Fruit fly (Drosophila melanogaster): ENCODE results near the gene CG13064.

The CG13064 gene

DNA sequence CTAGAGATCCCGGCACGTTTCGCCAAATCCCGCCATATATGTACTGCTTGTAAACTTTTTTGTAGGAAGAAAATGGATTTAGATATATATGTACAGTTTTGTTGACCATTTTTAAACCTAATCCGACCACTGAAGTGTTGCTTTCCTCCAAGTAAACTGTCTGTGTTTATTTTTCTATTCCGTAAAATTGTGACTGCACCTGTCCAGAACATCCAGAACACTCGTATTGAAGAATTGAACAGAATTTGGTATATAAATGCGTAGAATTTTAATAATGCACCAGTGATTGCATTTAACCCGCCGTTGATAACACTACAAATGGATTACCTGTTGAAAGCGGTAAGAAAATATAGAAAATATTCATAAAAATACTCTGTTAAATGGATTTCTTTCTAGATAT is 23.8 kb downstream of the CG13064 start, which contains the start of gene CG43249:
Gene CG43249, plus strand, starts transcription at position 301 of the 400 bp plus-strand sequence.
- TF ChIP-seq CTCF (optimal IDR thresholded peaks at IDR 0.05) (no peak), CG8478 (optimal IDR thresholded peaks at IDR 0.05) (no peak)

DNA sequence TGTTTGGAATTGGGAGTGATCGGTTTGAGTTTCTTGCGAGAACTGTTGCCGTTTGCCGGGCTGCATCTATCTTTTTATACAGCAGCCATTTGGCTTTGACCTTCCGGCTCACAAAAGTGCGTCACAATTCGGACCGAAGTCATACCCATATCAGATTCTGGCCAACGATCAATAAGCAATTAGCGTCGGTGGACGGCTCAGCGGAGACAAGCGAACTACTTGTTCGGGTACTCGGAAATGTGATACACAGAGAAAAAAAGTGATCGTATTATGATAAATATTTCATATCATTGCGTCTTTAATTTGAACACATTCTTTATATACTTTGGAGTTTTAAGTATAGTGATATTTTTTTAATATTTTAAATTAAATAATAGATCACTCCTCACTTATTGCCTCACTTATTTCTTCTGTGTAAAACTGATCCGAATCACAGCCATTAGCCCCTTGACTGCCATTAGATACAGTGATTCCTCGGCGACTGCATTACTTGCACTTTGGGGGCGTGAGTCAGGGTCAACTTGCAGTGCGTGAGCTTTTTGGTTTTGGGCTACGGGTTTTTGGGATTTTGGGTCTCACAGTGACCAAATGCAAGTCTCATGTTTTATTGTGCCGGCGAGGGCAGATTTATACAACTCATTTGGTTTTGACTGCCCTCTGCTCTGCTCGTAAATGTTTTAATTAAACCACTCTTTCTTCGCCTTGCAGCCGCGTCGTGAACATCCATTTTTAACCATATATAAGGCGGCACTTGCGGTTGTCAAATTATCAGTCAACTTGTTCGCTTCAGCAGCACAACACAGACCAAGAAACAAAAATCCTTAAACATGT is 25.8 kb downstream of the CG13064 start, which contains the start of the genes CG13043 and CG13063:
Gene CG13043, minus strand, starts transcription at position 51 of the 831 bp plus-strand sequence.
Gene CG13063, plus strand, starts transcription at position 781 of the 831 bp plus-strand sequence.
- TF ChIP-seq CTCF (optimal IDR thresholded peaks at IDR 0.05) = no peak
- no peak for TF ChIP-seq CG8478 (optimal IDR thresholded peaks at IDR 0.05)

DNA sequence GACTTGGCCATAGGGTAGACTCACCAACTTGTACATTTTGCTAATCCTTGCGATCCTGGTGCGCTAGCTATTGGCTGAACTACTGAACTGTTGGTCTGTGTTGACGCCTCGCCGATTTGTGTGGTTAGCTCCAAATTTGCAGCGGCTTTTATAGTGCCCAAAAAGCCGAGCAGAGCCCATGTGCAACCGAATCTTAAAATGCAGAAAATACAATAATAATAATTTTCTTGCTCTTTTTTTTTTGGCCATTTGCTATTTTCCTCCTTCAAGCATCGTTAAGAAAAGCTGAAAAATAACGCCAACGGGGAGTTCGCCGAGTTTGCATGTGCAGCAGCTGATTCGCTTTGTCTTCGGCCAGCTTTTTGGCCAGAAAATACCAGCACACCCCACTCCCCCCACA is 28.2 kb downstream of the CG13064 start, which contains the start of gene CG13042:
Gene CG13042, minus strand, starts transcription at position 101 of the 400 bp plus-strand sequence.
- no peak for TF ChIP-seq CTCF (optimal IDR thresholded peaks at IDR 0.05)
- no peak for TF ChIP-seq CG8478 (optimal IDR thresholded peaks at IDR 0.05)

DNA sequence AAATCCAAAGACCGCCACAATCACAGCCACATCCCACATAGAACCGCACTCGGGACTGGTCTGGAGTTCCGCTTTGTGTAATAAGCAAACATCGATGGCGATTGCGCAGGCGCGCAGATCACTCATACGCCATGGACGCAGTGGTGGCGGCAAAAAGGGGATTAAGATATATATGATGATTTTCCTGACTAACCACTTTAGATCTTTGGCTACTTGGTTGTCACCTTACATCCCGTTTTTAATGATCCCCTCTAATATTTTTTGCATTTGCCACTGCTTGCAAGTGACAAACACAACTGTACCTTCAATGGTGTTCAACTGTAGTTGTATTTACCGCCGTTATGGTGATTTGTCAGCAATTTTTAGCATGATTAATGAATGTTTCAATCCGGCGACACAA is 29.8 kb downstream of the CG13064 start:
- no peak for TF ChIP-seq CTCF (optimal IDR thresholded peaks at IDR 0.05)
- no peak for TF ChIP-seq CG8478 (optimal IDR thresholded peaks at IDR 0.05)

DNA sequence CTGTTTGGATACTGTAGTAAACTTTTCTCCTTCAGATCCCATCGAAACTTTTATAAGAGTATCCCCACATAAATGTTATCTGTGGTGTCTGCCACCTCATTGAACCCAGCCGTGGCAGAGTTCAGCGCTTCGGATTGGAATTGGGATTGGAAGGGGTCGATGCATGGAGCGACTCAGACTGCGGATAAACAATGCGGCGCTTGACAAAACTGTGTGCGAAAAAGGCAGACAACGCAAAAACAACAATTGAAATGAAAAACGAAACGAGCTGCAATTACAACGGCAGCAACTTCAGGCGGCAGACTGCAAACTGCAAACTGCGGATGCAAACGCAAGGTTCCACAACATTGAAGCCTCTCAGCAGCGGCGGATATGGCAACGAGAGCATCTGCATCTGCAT is 33.8 kb downstream of the CG13064 start, which contains the start of gene CG13062:
Gene CG13062, plus strand, starts transcription at position 301 of the 400 bp plus-strand sequence.
- TF ChIP-seq CTCF (optimal IDR thresholded peaks at IDR 0.05) (no peak), CG8478 (optimal IDR thresholded peaks at IDR 0.05) (no peak)

DNA sequence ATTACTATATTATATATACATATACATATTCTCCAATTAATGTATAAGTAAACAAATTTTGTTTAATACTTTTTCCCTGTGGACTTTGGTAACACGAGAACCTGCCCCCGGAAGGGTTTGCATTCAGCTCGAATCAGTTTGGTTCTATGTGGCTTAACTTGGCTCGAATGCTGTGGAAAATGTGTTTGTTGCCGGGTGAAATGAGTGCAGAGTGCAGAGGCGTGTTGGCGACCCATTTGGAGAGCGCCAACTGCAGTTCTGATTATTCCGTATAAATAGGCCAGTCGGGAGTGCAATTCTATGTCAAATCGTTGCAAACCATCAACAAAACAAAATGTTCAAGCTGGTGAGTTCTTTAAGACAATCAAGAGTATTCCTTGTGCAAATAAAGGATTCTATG is 37.5 kb downstream of the CG13064 start, which contains the start of gene Nplp3:
Gene Nplp3, plus strand, starts transcription at position 301 of the 400 bp plus-strand sequence.
- TF ChIP-seq CG8478 (optimal IDR thresholded peaks at IDR 0.05) (no peak), CTCF (optimal IDR thresholded peaks at IDR 0.05) (no peak)

DNA sequence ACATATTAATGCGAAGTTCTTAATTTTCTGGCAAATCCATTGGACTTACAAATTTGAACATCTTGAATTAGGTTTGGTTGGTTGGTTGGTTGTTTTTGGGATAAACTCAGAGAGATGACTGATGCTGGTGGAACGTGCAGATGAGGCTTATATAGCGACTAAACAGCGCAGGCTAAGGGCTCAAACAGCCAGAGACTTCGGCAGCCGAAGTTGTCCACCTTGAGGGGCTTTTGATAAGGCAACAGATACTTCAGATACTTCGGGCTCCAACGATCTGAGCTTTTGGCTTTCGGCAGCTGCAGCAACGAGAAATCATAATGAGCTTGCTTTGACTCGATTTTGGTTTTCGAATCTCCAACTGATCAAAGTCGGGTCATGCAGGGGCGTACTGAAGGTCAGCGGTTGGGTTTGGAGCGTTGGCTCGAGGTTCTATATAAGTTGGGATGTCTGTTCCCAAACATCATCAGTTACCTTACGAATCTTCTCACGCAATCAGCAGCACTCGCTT is 39.2 kb downstream of the CG13064 start, which contains the start of the genes CG13041 and CG13060:
Gene CG13041, minus strand, starts transcription at position 128 of the 508 bp plus-strand sequence.
Gene CG13060, plus strand, starts transcription at position 458 of the 508 bp plus-strand sequence.
- TF ChIP-seq CTCF (optimal IDR thresholded peaks at IDR 0.05) = no peak
- no peak for TF ChIP-seq CG8478 (optimal IDR thresholded peaks at IDR 0.05)

DNA sequence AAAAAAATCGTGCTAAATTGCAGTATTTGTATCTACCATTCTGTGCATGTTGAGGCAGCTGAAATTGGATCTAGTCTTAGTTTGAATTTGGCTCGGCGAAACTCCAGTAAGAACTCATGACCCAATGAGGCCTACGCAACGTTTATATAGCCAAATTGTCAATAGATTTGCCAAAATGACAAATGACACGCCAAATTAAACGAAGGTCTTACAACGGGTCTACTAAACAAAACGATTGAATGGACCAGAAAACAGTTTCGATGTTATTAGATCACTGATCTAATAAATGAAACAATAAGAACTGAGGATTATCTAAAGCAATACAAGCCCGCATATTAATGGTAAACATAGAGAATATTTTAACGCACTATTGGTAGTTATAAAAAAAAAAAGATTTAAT is 41.0 kb downstream of the CG13064 start, which contains the start of gene CG42718:
Gene CG42718, minus strand, starts transcription at position 101 of the 400 bp plus-strand sequence.
- TF ChIP-seq CG8478 (optimal IDR thresholded peaks at IDR 0.05) = no peak
- TF ChIP-seq CTCF (optimal IDR thresholded peaks at IDR 0.05) = no peak

DNA sequence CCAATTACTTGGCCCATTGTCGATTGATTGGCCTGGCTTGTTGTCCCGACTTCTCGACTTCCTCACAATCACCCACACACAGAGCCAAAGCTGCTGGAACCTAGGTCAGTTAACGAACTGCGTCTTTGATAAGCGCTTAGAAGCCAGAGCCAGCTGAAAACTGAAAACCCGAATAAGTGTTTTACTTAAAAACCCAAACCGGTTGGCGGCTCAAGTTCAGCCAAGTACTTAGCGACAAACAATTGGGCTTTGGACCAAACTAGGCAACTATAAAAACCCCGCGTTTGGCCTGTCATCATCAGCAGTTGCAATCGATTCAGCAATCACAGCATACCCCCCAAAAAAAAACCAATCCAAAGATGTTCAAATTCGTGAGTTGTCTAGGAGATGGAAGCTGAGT is 43.2 kb downstream of the CG13064 start, which contains the start of gene CG13059:
Gene CG13059, plus strand, starts transcription at position 301 of the 400 bp plus-strand sequence.
- TF ChIP-seq CTCF (optimal IDR thresholded peaks at IDR 0.05) (no peak), CG8478 (optimal IDR thresholded peaks at IDR 0.05) (no peak)

DNA sequence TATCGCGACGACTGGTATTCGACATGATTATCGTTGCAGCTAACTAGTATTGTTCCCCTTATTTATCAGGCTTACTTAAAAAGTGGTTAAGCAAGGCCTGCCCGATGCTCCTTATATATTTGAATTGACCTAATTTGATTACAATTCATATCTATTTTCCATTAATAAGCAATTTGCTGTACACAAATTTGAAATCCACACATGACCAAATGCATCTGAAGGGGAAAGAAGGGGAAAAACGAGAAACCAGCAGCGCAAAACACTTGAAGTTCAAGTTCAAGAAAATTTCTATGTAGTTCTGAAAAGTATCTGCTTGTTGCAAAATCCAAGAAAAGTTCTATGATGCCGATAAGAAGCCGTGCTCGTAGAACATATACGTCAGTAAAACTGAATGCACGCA is 46.5 kb downstream of the CG13064 start, which contains the start of the genes CG13040 and CG13039:
Gene CG13040, minus strand, starts transcription at position 101 of the 400 bp plus-strand sequence.
Gene CG13039, minus strand, starts transcription at position 106 of the 400 bp plus-strand sequence.
- no peak for TF ChIP-seq CTCF (optimal IDR thresholded peaks at IDR 0.05)
- no peak for TF ChIP-seq CG8478 (optimal IDR thresholded peaks at IDR 0.05)

DNA sequence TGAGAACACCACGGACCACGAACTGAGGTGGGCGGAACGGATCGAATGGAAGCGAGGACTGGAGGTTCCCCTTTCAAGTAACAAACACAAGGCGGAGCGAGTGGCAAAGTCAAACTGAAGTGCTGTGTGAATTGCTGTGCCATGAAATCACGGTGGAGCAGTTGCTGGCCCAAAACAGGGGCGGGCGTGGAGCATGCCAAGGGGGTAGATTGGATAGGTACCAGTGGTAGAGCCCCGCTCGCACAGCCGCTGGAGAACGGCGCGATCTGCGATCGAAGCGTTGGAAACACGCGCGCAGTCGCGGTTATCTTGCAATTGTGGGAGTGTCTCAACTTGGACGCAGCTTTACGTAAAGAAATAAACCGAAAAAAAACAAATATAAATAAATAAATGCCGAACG is 47.6 kb downstream of the CG13064 start, which contains the start of gene CG13038:
Gene CG13038, minus strand, starts transcription at position 118 of the 400 bp plus-strand sequence.
- TF ChIP-seq CTCF (optimal IDR thresholded peaks at IDR 0.05) (no peak), CG8478 (optimal IDR thresholded peaks at IDR 0.05) (no peak)

DNA sequence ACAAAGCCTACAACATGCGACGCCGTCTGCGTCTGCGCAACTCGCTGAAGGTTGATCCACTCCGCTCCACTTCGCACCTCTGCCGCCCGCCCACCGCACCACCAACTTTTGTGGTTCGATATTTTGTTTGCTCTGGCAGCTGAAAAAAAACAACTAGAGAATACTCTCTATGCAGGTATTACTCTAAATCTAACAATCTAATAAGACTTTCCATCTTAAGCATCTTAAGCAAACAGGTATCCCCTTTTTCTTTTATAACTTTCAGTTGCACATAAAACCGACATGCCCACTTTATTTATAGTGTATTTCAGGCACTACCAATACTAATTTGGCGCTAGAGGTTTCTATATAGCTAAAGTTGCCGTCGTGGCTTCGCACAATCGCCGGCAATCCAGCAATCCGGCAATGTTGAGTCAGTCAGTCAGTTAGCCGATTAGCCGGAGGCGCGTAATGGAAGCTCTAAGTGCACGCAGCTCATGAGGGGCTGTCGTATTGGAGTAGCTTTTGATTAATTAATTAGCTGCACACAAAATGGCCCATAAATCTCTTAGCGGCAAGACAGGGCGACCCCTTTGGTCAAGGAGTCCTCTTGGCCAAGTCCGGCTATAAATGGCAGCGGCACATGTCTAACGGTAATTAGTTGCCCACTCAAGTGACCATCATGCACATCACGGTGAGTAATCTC is 48.1 kb downstream of the CG13064 start, which contains the start of gene CG13058:
Gene CG13058, plus strand, starts transcription at position 635 of the 685 bp plus-strand sequence.
- TF ChIP-seq CG8478 (optimal IDR thresholded peaks at IDR 0.05) = no peak

DNA sequence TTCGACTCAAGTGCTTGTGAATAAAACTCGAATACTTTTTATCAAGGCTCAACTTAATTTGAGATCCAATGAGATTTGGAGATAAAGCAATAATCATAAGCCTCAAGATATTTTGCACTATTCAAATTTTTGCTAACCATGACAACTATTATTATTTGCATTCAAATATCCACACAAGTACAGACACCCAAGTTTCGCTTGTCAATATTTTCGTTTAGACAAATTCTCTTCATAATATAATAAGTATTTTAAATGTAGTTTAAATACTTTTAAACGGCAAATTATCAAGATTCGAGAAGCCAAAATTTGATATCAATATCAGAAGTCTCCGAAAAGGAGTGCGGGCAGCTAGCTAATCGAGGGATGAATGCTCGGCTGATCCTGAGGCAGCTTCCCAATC is 49.3 kb downstream of the CG13064 start, which contains the start of gene CG33061:
Gene CG33061, plus strand, starts transcription at position 301 of the 400 bp plus-strand sequence.
- TF ChIP-seq CG8478 (optimal IDR thresholded peaks at IDR 0.05) (no peak), CTCF (optimal IDR thresholded peaks at IDR 0.05) (no peak)
